Comparison of ENCODE assay signal across 5 fruit fly cellular contexts in the genomic region with DNA sequence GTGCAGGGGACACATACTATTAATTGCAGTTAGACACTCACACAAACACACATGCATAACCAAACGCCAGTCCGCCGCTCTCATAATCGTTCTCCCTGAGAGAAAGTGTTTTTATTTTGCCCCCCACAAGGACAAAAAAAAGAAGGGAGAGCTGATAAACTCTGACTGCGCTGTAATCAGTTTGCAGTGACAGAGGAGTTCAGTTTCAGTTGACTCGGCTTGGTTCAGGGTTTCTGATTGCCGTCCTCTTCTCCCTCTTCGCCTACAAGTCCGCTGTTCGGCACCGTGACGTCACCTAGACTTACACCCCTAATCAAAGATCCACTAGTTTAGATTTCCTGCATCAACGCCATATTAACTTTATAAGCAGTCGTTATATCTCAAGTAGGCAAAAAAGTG.
TF ChIP-seq lines count a peak whose summit lies in the region.

No protein-coding gene starts in this region.

- no peak for TF ChIP-seq CTCF in whole organism, embryonic (GFP tag; optimal IDR thresholded peaks at IDR 0.05; lab: Kevin White, UChicago)

TF ChIP-seq in whole organism, adult, 20 proteins besides CTCF, POLR2A, EP300 and RAD21:
- no peak for TF ChIP-seq pad (GFP tag; optimal IDR thresholded peaks at IDR 0.05; lab: Kevin White, UChicago)
- TF ChIP-seq tj (GFP tag; optimal IDR thresholded peaks at IDR 0.05; lab: Kevin White, UChicago), result peak; percentile 63
- no peak for TF ChIP-seq CG1620 (GFP tag; optimal IDR thresholded peaks at IDR 0.05; lab: Kevin White, UChicago)
- TF ChIP-seq cic (GFP tag; optimal IDR thresholded peaks at IDR 0.05; lab: Kevin White, UChicago), result peak; percentile 25
- no peak for TF ChIP-seq CG5204 (GFP tag; optimal IDR thresholded peaks at IDR 0.05; lab: Kevin White, UChicago)
- TF ChIP-seq kay (GFP tag; lab: Kevin White, UChicago; ENCODE audit: borderline replicate concordance), result peak; percentile 14
- TF ChIP-seq Crg-1 (GFP tag; optimal IDR thresholded peaks at IDR 0.05; lab: Kevin White, UChicago), result no peak
- no peak for TF ChIP-seq toe (GFP tag; optimal IDR thresholded peaks at IDR 0.05; lab: Kevin White, UChicago)
- no peak for TF ChIP-seq Clk (GFP tag; optimal IDR thresholded peaks at IDR 0.05; lab: Kevin White, UChicago)
- TF ChIP-seq CG12768 (GFP tag; optimal IDR thresholded peaks at IDR 0.05; lab: Kevin White, UChicago), result peak; percentile 24
- no peak for TF ChIP-seq CG14711 (tag; optimal IDR thresholded peaks at IDR 0.05; lab: Kevin White, UChicago)

TF ChIP-seq in whole organism, embryonic, 481 proteins besides CTCF, POLR2A, EP300 and RAD21 (continues in another document):
- TF ChIP-seq ATbp (GFP tag; optimal IDR thresholded peaks at IDR 0.05; lab: Kevin White, UChicago) (no peak), sug (tag; optimal IDR thresholded peaks at IDR 0.05; lab: Kevin White, UChicago) (peak; percentile 25), vnd (GFP tag; IDR thresholded peaks at IDR 0.05; lab: Robert Waterston, UW; ENCODE audit: partially characterized antibody) (no peak), stc (GFP tag; IDR thresholded peaks at IDR 0.05; lab: Robert Waterston, UW) (no peak), sens (GFP tag; lab: Kevin White, UChicago) (peak; percentile 24), Sox100B (GFP tag; optimal IDR thresholded peaks at IDR 0.05; lab: Kevin White, UChicago) (no peak), Trl (optimal IDR thresholded peaks at IDR 0.05; lab: Kevin White, UChicago) (peak in 1 of 2 experiments; percentile 32), Trl (GFP tag; optimal IDR thresholded peaks at IDR 0.05; lab: Kevin White, UChicago) (no peak), zf30C (GFP tag; optimal IDR thresholded peaks at IDR 0.05; lab: Kevin White, UChicago) (peak; percentile 35), bbx (GFP tag; IDR thresholded peaks at IDR 0.05; lab: Robert Waterston, UW; ENCODE audit: partially characterized antibody) (no peak), cg (GFP tag; optimal IDR thresholded peaks at IDR 0.05; lab: Kevin White, UChicago) (peak; percentile 22), pum (GFP tag; optimal IDR thresholded peaks at IDR 0.05; lab: Kevin White, UChicago) (no peak), Nf-YB (GFP tag; optimal IDR thresholded peaks at IDR 0.05; lab: Kevin White, UChicago) (no peak), crol (GFP tag; IDR thresholded peaks at IDR 0.05; lab: Robert Waterston, UW) (peak; percentile 77), CG34224 (GFP tag; IDR thresholded peaks at IDR 0.05; lab: Robert Waterston, UW; ENCODE audit: partially characterized antibody) (no peak), Pdp1 (GFP tag; optimal IDR thresholded peaks at IDR 0.05; lab: Kevin White, UChicago) (peak in 1 of 2 experiments; percentile 41), Ptx1 (GFP tag; IDR thresholded peaks at IDR 0.05; lab: Robert Waterston, UW) (no peak), cato (GFP tag; optimal IDR thresholded peaks at IDR 0.05; lab: Kevin White, UChicago; ENCODE audit: borderline replicate concordance) (no peak), CG5180 (GFP tag; optimal IDR thresholded peaks at IDR 0.05; lab: Kevin White, UChicago) (no peak)

TF ChIP-seq in whole organism, prepupa, 60 proteins besides CTCF, POLR2A, EP300 and RAD21:
- peak; percentile 6 for TF ChIP-seq Eip75B (GFP tag; optimal IDR thresholded peaks at IDR 0.05; lab: Kevin White, UChicago)
- TF ChIP-seq esn (GFP tag; optimal IDR thresholded peaks at IDR 0.05; lab: Kevin White, UChicago), result peak; percentile 18
- TF ChIP-seq net (GFP tag; optimal IDR thresholded peaks at IDR 0.05; lab: Kevin White, UChicago), result no peak
- TF ChIP-seq CG34406 (GFP tag; optimal IDR thresholded peaks at IDR 0.05; lab: Kevin White, UChicago), result no peak
- peak; percentile 43 for TF ChIP-seq Blimp-1 (GFP tag; optimal IDR thresholded peaks at IDR 0.05; lab: Kevin White, UChicago)
- TF ChIP-seq Lpt (GFP tag; optimal IDR thresholded peaks at IDR 0.05; lab: Kevin White, UChicago), result peak; percentile 26
- TF ChIP-seq ss (GFP tag; optimal IDR thresholded peaks at IDR 0.05; lab: Kevin White, UChicago), result peak in 1 of 2 experiments; percentile 18
- peak; percentile 100 for TF ChIP-seq svp (GFP tag; lab: Kevin White, UChicago)

TF ChIP-seq in whole organism, pupa, 21 proteins besides CTCF, POLR2A, EP300 and RAD21:
- TF ChIP-seq CG4496 (GFP tag; IDR thresholded peaks at IDR 0.05; lab: Robert Waterston, UW), result peak; percentile 59; the same call in 1 of the 3 replicates
- no peak for TF ChIP-seq Pif1B (GFP tag; optimal IDR thresholded peaks at IDR 0.05; lab: Kevin White, UChicago)
- TF ChIP-seq gl (tag; optimal IDR thresholded peaks at IDR 0.05; lab: Kevin White, UChicago), result peak; percentile 1
- TF ChIP-seq EcR (GFP tag; optimal IDR thresholded peaks at IDR 0.05; lab: Kevin White, UChicago), result peak; percentile 75
- no peak for TF ChIP-seq CG8301 (tag; optimal IDR thresholded peaks at IDR 0.05; lab: Kevin White, UChicago)
- no peak for TF ChIP-seq CG9948 (tag; optimal IDR thresholded peaks at IDR 0.05; lab: Kevin White, UChicago)
- TF ChIP-seq Snoo (tag; optimal IDR thresholded peaks at IDR 0.05; lab: Kevin White, UChicago), result no peak
- no peak; the same call in 2 of the 3 replicates for TF ChIP-seq fd96Ca (GFP tag; IDR thresholded peaks at IDR 0.05; lab: Robert Waterston, UW)
- TF ChIP-seq D1 (tag; optimal IDR thresholded peaks at IDR 0.05; lab: Kevin White, UChicago), result no peak
- no peak for TF ChIP-seq CG15710 (tag; optimal IDR thresholded peaks at IDR 0.05; lab: Kevin White, UChicago)
- no peak for TF ChIP-seq CG10348 (GFP tag; IDR thresholded peaks at IDR 0.05; lab: Robert Waterston, UW)
- TF ChIP-seq CG32121 (GFP tag; IDR thresholded peaks at IDR 0.05; lab: Robert Waterston, UW), result no peak
- no peak for TF ChIP-seq CG13204 (GFP tag; optimal IDR thresholded peaks at IDR 0.05; lab: Kevin White, UChicago)
- no peak for TF ChIP-seq CG8159 (tag; optimal IDR thresholded peaks at IDR 0.05; lab: Kevin White, UChicago)
- TF ChIP-seq CG17806 (tag; optimal IDR thresholded peaks at IDR 0.05; lab: Kevin White, UChicago), result no peak
- peak; percentile 20 for TF ChIP-seq CG14655 (GFP tag; optimal IDR thresholded peaks at IDR 0.05; lab: Kevin White, UChicago)
- no peak for TF ChIP-seq Pif1A (GFP tag; optimal IDR thresholded peaks at IDR 0.05; lab: Kevin White, UChicago)
- no peak for TF ChIP-seq Ets98B (GFP tag; IDR thresholded peaks at IDR 0.05; lab: Robert Waterston, UW)
- TF ChIP-seq CG34367 (tag; optimal IDR thresholded peaks at IDR 0.05; lab: Kevin White, UChicago), result peak; percentile 8
- TF ChIP-seq rn (GFP tag; IDR thresholded peaks at IDR 0.05; lab: Robert Waterston, UW), result no peak
- TF ChIP-seq CG12605 (GFP tag; IDR thresholded peaks at IDR 0.05; lab: Robert Waterston, UW), result peak; percentile 59

TF ChIP-seq in whole organism, wandering third instar larva, 38 proteins besides CTCF, POLR2A, EP300 and RAD21:
- TF ChIP-seq sv (GFP tag; optimal IDR thresholded peaks at IDR 0.05; lab: Kevin White, UChicago), result no peak
- no peak for TF ChIP-seq Jra (GFP tag; optimal IDR thresholded peaks at IDR 0.05; lab: Kevin White, UChicago)
- no peak for TF ChIP-seq CrebA (GFP tag; optimal IDR thresholded peaks at IDR 0.05; lab: Kevin White, UChicago; ENCODE audit: borderline replicate concordance)
- peak; percentile 40 for TF ChIP-seq Hr83 (GFP tag; optimal IDR thresholded peaks at IDR 0.05; lab: Kevin White, UChicago; ENCODE audit: poor library complexity, severe bottlenecking)
- TF ChIP-seq Hnf4 (GFP tag; optimal IDR thresholded peaks at IDR 0.05; lab: Kevin White, UChicago), result no peak
- no peak for TF ChIP-seq dl (GFP tag; optimal IDR thresholded peaks at IDR 0.05; lab: Kevin White, UChicago; ENCODE audit: insufficient read depth in 1 of 2, partially characterized antibody in 2 of 2)
TF ChIP-seq in whole organism, wandering third instar larva: peak in this region for 1.
